Fruit fly (Drosophila melanogaster) whole organism, embryonic: Measurements from ENCODE around the gene CG8289.

Source experiments
- Bdp1 ChIP-seq: fragments of 200-800 bp; sonication (Bioruptor generic); optimal IDR thresholded peaks from 3 replicates; lab custom pipeline; 2016; ENCODE audit warnings: missing biosample characterization, missing genetic modification characterization
- CG10267 ChIP-seq: fragments of 200-800 bp; sonication (Bioruptor generic); optimal IDR thresholded peaks from 2 replicates; lab custom pipeline; 2018; ENCODE audit warnings: missing biosample characterization, mild to moderate bottlenecking, missing genetic modification characterization, moderate library complexity
- CG10366 ChIP-seq: fragments of 200-800 bp; sonication (Bioruptor generic); IDR thresholded peaks from 2 replicates; pipeline ENCODE4 v1.3.6; 2022; ENCODE audit warnings: missing biosample characterization, missing genetic modification characterization
- CG11093 ChIP-seq: fragments of 200-800 bp; sonication (Bioruptor generic); IDR thresholded peaks from 3 replicates; pipeline ENCODE4 v1.3.6; 2022; ENCODE audit warnings: missing biosample characterization, missing genetic modification characterization
- CG11398 ChIP-seq: fragments of 200-800 bp; sonication (Bioruptor generic); optimal IDR thresholded peaks from 2 replicates; lab custom pipeline; 2016; ENCODE audit warnings: missing biosample characterization, missing genetic modification characterization
- CG11504 ChIP-seq: fragments of 200-800 bp; sonication (Bioruptor generic); optimal IDR thresholded peaks from 3 replicates; lab custom pipeline; 2019; ENCODE audit warnings: missing biosample characterization, mild to moderate bottlenecking, missing genetic modification characterization, moderate library complexity
- CG12744 ChIP-seq: fragments of 200-800 bp; sonication (Bioruptor generic); optimal IDR thresholded peaks from 2 replicates; lab custom pipeline; 2016; ENCODE audit warnings: missing biosample characterization, missing genetic modification characterization
- CG15514 ChIP-seq: fragments of 200-800 bp; sonication (Bioruptor generic); optimal IDR thresholded peaks from 3 replicates; lab custom pipeline; 2017; ENCODE audit warnings: missing biosample characterization, missing genetic modification characterization, mild to moderate bottlenecking, moderate library complexity, missing genetic modification reagents
- CG2202 ChIP-seq: fragments of 200-800 bp; sonication (Bioruptor generic); optimal IDR thresholded peaks from 2 replicates; lab custom pipeline; 2018; ENCODE audit warnings: missing biosample characterization, mild to moderate bottlenecking, missing genetic modification characterization
- CG32532 ChIP-seq: fragments of 200-800 bp; sonication (Bioruptor generic); IDR thresholded peaks from 2 replicates; pipeline ENCODE4 v1.3.6; 2022; ENCODE audit warnings: missing biosample characterization, missing genetic modification characterization
- CG6254 ChIP-seq: fragments of 200-800 bp; sonication (Bioruptor generic); optimal IDR thresholded peaks from 3 replicates; lab custom pipeline; 2017; ENCODE audit warnings: mild to moderate bottlenecking, missing biosample characterization, missing genetic modification reagents, missing genetic modification characterization
- CG6654 ChIP-seq: fragments of 200-800 bp; sonication (Bioruptor generic); optimal IDR thresholded peaks from 2 replicates; lab custom pipeline; 2017; ENCODE audit warnings: missing biosample characterization, mild to moderate bottlenecking, missing genetic modification characterization
- CG6683 ChIP-seq: fragments of 200-800 bp; sonication (Bioruptor generic); optimal IDR thresholded peaks from 2 replicates; lab custom pipeline; 2017; ENCODE audit warnings: missing biosample characterization, mild to moderate bottlenecking, missing genetic modification characterization, missing genetic modification reagents
- CG7271 ChIP-seq: fragments of 200-800 bp; sonication (Bioruptor generic); optimal IDR thresholded peaks from 2 replicates; lab custom pipeline; 2018; ENCODE audit warnings: missing biosample characterization, mild to moderate bottlenecking, missing genetic modification characterization, moderate library complexity
- CoRest ChIP-seq: fragments of 200-800 bp; sonication (Bioruptor generic); optimal IDR thresholded peaks from 3 replicates; lab custom pipeline; 2018; ENCODE audit warnings: missing biosample characterization, mild to moderate bottlenecking, missing genetic modification characterization, moderate library complexity
- Dip3 ChIP-seq: fragments of 200-800 bp; sonication (Bioruptor generic); optimal IDR thresholded peaks from 3 replicates; lab custom pipeline; 2016; ENCODE audit warnings: missing biosample characterization, missing genetic modification characterization
- Doc2 ChIP-seq: fragments of 200-800 bp; sonication (Bioruptor generic); IDR thresholded peaks from 2 replicates; pipeline ENCODE4 v1.3.6; 2022; ENCODE audit warnings: missing biosample characterization, missing genetic modification characterization
- Ets97D ChIP-seq: fragments of 200-800 bp; sonication (Bioruptor generic); optimal IDR thresholded peaks from 3 replicates; lab custom pipeline; 2016; ENCODE audit warnings: missing biosample characterization, missing genetic modification characterization
- Fer2 ChIP-seq: fragments of 200-800 bp; sonication (Bioruptor generic); optimal IDR thresholded peaks from 2 replicates; lab custom pipeline; 2018; ENCODE audit warnings: missing biosample characterization, mild to moderate bottlenecking, missing genetic modification characterization, moderate library complexity
- Fer3 ChIP-seq: fragments of 200-800 bp; sonication (Bioruptor generic); optimal IDR thresholded peaks from 2 replicates; lab custom pipeline; 2018; ENCODE audit warnings: missing biosample characterization, mild to moderate bottlenecking, missing genetic modification characterization, moderate library complexity
- Gsc ChIP-seq: fragments of 200-800 bp; sonication (Bioruptor generic); IDR thresholded peaks from 2 replicates; pipeline ENCODE4 v1.3.6; 2022; ENCODE audit warnings: missing biosample characterization, missing genetic modification characterization
- Gug ChIP-seq: fragments of 200-800 bp; sonication (Bioruptor generic); IDR thresholded peaks from 4 replicates; pipeline ENCODE4 v1.3.6; 2022; ENCODE audit warnings: missing biosample characterization, missing genetic modification characterization
- Hmr ChIP-seq: fragments of 200-800 bp; sonication (Bioruptor generic); optimal IDR thresholded peaks from 3 replicates; lab custom pipeline; 2017; ENCODE audit warnings: mild to moderate bottlenecking, missing biosample characterization, missing genetic modification reagents, missing genetic modification characterization
- Hr51 ChIP-seq, 2 experiments: fragments of 200-800 bp; sonication (Bioruptor generic); optimal IDR thresholded peaks; 2 replicates in 1 of 2; 3 replicates in 1 of 2; lab custom pipeline; 2016 to 2018; ENCODE audit warnings: missing biosample characterization in 2 of 2, missing genetic modification characterization in 2 of 2, mild to moderate bottlenecking in 1 of 2, moderate library complexity in 1 of 2
- Kr ChIP-seq: fragments of 200-800 bp; sonication (Bioruptor generic); optimal IDR thresholded peaks from 2 replicates; lab custom pipeline; 2017; ENCODE audit warnings: missing biosample characterization, mild to moderate bottlenecking, missing genetic modification characterization
- Lim3 ChIP-seq: fragments of 200-800 bp; sonication (Bioruptor generic); IDR thresholded peaks from 2 replicates; pipeline ENCODE4 v1.3.6; 2022; ENCODE audit warnings: missing biosample characterization, missing genetic modification characterization
- MBD-R2 ChIP-seq: fragments of 200-800 bp; sonication (Bioruptor generic); IDR thresholded peaks from 2 replicates; pipeline ENCODE4 v1.3.6; 2022; ENCODE audit warnings: missing biosample characterization, missing genetic modification characterization
- NC2α ChIP-seq: fragments of 200-800 bp; sonication (Bioruptor generic); optimal IDR thresholded peaks from 2 replicates; lab custom pipeline; 2016; ENCODE audit warnings: missing biosample characterization, missing genetic modification characterization
- Opbp ChIP-seq: fragments of 200-800 bp; sonication (Bioruptor generic); IDR thresholded peaks from 3 replicates; pipeline ENCODE4 v1.3.6; 2022; ENCODE audit warnings: missing biosample characterization, missing genetic modification characterization; ENCODE audit not compliant: partially characterized antibody
- Ptx1 ChIP-seq: fragments of 200-800 bp; sonication (Bioruptor generic); IDR thresholded peaks from 2 replicates; pipeline ENCODE4 v1.3.6; 2022; ENCODE audit warnings: missing biosample characterization, missing genetic modification characterization
- Trl ChIP-seq, 3 experiments: fragments of >200 bp in 2 of 3; fragments of 200-800 bp in 1 of 3; sonication (Bioruptor generic) in 1 of 3; optimal IDR thresholded peaks; 2 replicates in 1 of 3; 3 replicates in 2 of 3; lab custom pipeline; 2016 to 2017; ENCODE audit warnings: missing biosample characterization in 1 of 3, missing genetic modification characterization in 1 of 3
- bsh ChIP-seq, 2 experiments: fragments of 200-800 bp; sonication (Bioruptor generic); optimal IDR thresholded peaks; 2 replicates each; lab custom pipeline; 2017 to 2018; ENCODE audit warnings: mild to moderate bottlenecking in 2 of 2, missing biosample characterization in 2 of 2, missing genetic modification characterization in 2 of 2, moderate library complexity in 1 of 2
- cad ChIP-seq: fragments of >200 bp; optimal IDR thresholded peaks from 2 replicates; lab custom pipeline; 2017; ENCODE audit warnings: missing biosample characterization, missing genetic modification characterization
- corto ChIP-seq: fragments of 200-800 bp; sonication (Bioruptor generic); optimal IDR thresholded peaks from 2 replicates; lab custom pipeline; 2016; ENCODE audit warnings: missing biosample characterization, mild to moderate bottlenecking, missing genetic modification characterization, moderate library complexity
- da ChIP-seq: fragments of 200-800 bp; sonication (Bioruptor generic); optimal IDR thresholded peaks from 2 replicates; lab custom pipeline; 2016; ENCODE audit warnings: missing biosample characterization, missing genetic modification characterization
- eyg ChIP-seq: fragments of 200-800 bp; sonication (Bioruptor generic); optimal IDR thresholded peaks from 3 replicates; lab custom pipeline; 2016; ENCODE audit warnings: missing biosample characterization, missing genetic modification characterization
- fd64A ChIP-seq: fragments of 200-800 bp; sonication (Bioruptor generic); optimal IDR thresholded peaks from 3 replicates; lab custom pipeline; 2018; ENCODE audit warnings: missing biosample characterization, mild to moderate bottlenecking, missing genetic modification characterization
- gsb ChIP-seq: fragments of 200-800 bp; sonication (Bioruptor generic); IDR thresholded peaks from 2 replicates; pipeline ENCODE4 v1.3.6; 2022; ENCODE audit warnings: missing biosample characterization, missing genetic modification characterization
- gt ChIP-seq: fragments of 200-800 bp; sonication (Bioruptor generic); IDR thresholded peaks from 2 replicates; pipeline ENCODE4 v1.3.6; 2022; ENCODE audit warnings: missing biosample characterization, missing genetic modification characterization
- lov ChIP-seq, 2 experiments: fragments of 200-800 bp in 1 of 2; fragments of >200 bp in 1 of 2; sonication (Bioruptor generic) in 1 of 2; IDR thresholded peaks in 1 of 2; optimal IDR thresholded peaks in 1 of 2; 2 replicates in 1 of 2; 3 replicates in 1 of 2; pipeline versions ENCODE4 v1.3.6 to Lab custom; 2017 to 2022; ENCODE audit warnings: missing biosample characterization in 1 of 2, missing genetic modification characterization in 1 of 2
- mam ChIP-seq: fragments of 200-800 bp; sonication (Bioruptor generic); optimal IDR thresholded peaks from 3 replicates; lab custom pipeline; 2016; ENCODE audit warnings: missing biosample characterization, missing genetic modification characterization
- odd ChIP-seq: fragments of 200-800 bp; sonication (Bioruptor generic); optimal IDR thresholded peaks from 2 replicates; lab custom pipeline; 2017; ENCODE audit warnings: missing biosample characterization, mild to moderate bottlenecking, missing genetic modification characterization
- onecut ChIP-seq: fragments of 200-800 bp; sonication (Bioruptor generic); IDR thresholded peaks from 2 replicates; pipeline ENCODE4 v1.3.6; 2022; ENCODE audit warnings: missing biosample characterization, missing genetic modification characterization
- pfk ChIP-seq: fragments of 200-800 bp; sonication (Bioruptor generic); optimal IDR thresholded peaks from 2 replicates; lab custom pipeline; 2018; ENCODE audit warnings: missing biosample characterization, mild to moderate bottlenecking, missing genetic modification characterization, moderate library complexity
- pho ChIP-seq: fragments of 200-800 bp; sonication (Bioruptor generic); optimal IDR thresholded peaks from 2 replicates; lab custom pipeline; 2016; ENCODE audit warnings: missing biosample characterization, missing genetic modification characterization
- salm ChIP-seq: fragments of 200-800 bp; sonication (Bioruptor generic); optimal IDR thresholded peaks from 2 replicates; lab custom pipeline; 2018; ENCODE audit warnings: missing biosample characterization, mild to moderate bottlenecking, missing genetic modification characterization
- sna ChIP-seq: fragments of 200-800 bp; sonication (Bioruptor generic); IDR thresholded peaks from 2 replicates; pipeline ENCODE4 v1.3.6; 2022; ENCODE audit warnings: missing biosample characterization, missing genetic modification characterization; ENCODE audit not compliant: partially characterized antibody
- sob ChIP-seq: fragments of 200-800 bp; sonication (Bioruptor generic); IDR thresholded peaks from 2 replicates; pipeline ENCODE4 v1.3.6; 2022; ENCODE audit warnings: missing biosample characterization, missing genetic modification characterization
- vnd ChIP-seq: fragments of 200-800 bp; sonication (Bioruptor generic); IDR thresholded peaks from 3 replicates; pipeline ENCODE4 v1.3.6; 2022; ENCODE audit warnings: missing biosample characterization, missing genetic modification characterization; ENCODE audit not compliant: partially characterized antibody

Gene CG8289

DNA sequence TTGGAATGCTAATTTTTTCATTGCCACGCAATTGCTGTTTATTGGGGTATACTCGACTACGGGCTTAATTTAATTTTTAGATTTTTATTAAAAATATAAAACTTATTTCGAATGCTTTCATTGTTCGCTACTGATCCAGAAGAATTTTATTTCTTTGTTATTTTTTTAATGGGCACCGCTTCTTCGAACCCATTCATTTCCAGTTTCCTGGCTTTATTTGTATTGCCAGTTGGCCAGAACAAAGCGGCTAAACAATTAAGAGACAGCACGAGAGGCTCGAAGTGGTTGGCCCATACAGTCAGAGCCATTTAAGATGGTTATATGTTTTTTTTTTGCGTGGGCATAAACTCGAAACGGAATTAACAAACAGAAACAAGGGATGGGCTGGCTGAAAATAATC, 40.0 kb downstream of the CG8289 start (continued):
- TF ChIP-seq CG7271 (tag; lab: Kevin White, UChicago) = no peak
- TF ChIP-seq CG10267 (tag; lab: Kevin White, UChicago) = peak; percentile 65
- TF ChIP-seq lov (optimal IDR thresholded peaks at IDR 0.05; lab: Kevin White, UChicago) = no peak
- no peak for TF ChIP-seq lov (GFP tag; IDR thresholded peaks at IDR 0.05; lab: Robert Waterston, UW)
- no peak for TF ChIP-seq NC2α (GFP tag; lab: Kevin White, UChicago)
- no peak for TF ChIP-seq cad (GFP tag; lab: Kevin White, UChicago)
- TF ChIP-seq Fer3 (tag; lab: Kevin White, UChicago) = peak; percentile 83
- peak; percentile 58; the same call in 1 of the 2 replicates for TF ChIP-seq MBD-R2 (GFP tag; lab: Robert Waterston, UW)
- TF ChIP-seq CG32532 = peak; percentile 90
- peak; percentile 41 for TF ChIP-seq CG6654 (GFP tag; lab: Kevin White, UChicago)
- TF ChIP-seq Kr = no peak
- TF ChIP-seq sna (GFP tag; lab: Robert Waterston, UW) = no peak
- peak; percentile 88 for TF ChIP-seq sob (GFP tag; lab: Robert Waterston, UW)
- TF ChIP-seq CG6254 (GFP tag; lab: Kevin White, UChicago) = no peak
- TF ChIP-seq odd (GFP tag; lab: Kevin White, UChicago) = peak; percentile 41
- peak; percentile 51 for TF ChIP-seq pho
- TF ChIP-seq CG15514 (GFP tag; lab: Kevin White, UChicago) = peak; percentile 69
- peak in 1 of 2 experiments; percentile 67 for TF ChIP-seq bsh (GFP tag; optimal IDR thresholded peaks at IDR 0.05; lab: Kevin White, UChicago)
- peak; percentile 84 for TF ChIP-seq Ptx1
- TF ChIP-seq CG10366 = peak; percentile 80
- peak; percentile 57; the same call in 2 of the 3 replicates for TF ChIP-seq CG11093 (GFP tag; lab: Robert Waterston, UW)
- TF ChIP-seq mam (GFP tag; lab: Kevin White, UChicago) = peak; percentile 54
- no peak for TF ChIP-seq CG11398 (GFP tag; lab: Kevin White, UChicago)
- no peak for TF ChIP-seq corto (GFP tag; lab: Kevin White, UChicago)
- TF ChIP-seq fd64A = no peak
- TF ChIP-seq Lim3 (GFP tag; lab: Robert Waterston, UW) = peak; percentile 45; the same call in 1 of the 2 replicates
- TF ChIP-seq da (GFP tag; lab: Kevin White, UChicago) = no peak
- TF ChIP-seq salm = peak; percentile 18
- TF ChIP-seq Doc2 (GFP tag; lab: Robert Waterston, UW) = no peak; the same call in 1 of the 2 replicates
- TF ChIP-seq eyg (GFP tag; lab: Kevin White, UChicago) = no peak
- peak; percentile 84 for TF ChIP-seq CG11504 (tag; lab: Kevin White, UChicago)
- TF ChIP-seq gt (GFP tag; lab: Robert Waterston, UW) = no peak
- TF ChIP-seq CG2202 (tag; lab: Kevin White, UChicago) = no peak
- peak; percentile 77 for TF ChIP-seq gsb
- TF ChIP-seq CG6683 (GFP tag; lab: Kevin White, UChicago) = peak; percentile 62
- peak; percentile 73 for TF ChIP-seq Dip3
- TF ChIP-seq Trl (optimal IDR thresholded peaks at IDR 0.05; lab: Kevin White, UChicago) = no peak
- TF ChIP-seq Trl (GFP tag; optimal IDR thresholded peaks at IDR 0.05; lab: Kevin White, UChicago) = peak; percentile 41
- TF ChIP-seq Hr51 (GFP tag; optimal IDR thresholded peaks at IDR 0.05; lab: Kevin White, UChicago) = peak; percentile 54 to 61
- no peak for TF ChIP-seq vnd (GFP tag; lab: Robert Waterston, UW)
- peak; percentile 77 for TF ChIP-seq CoRest (tag; lab: Kevin White, UChicago)
- peak; percentile 13 for TF ChIP-seq Ets97D (GFP tag; lab: Kevin White, UChicago)
- peak; percentile 52 for TF ChIP-seq Fer2 (tag; lab: Kevin White, UChicago)
- TF ChIP-seq onecut (GFP tag; lab: Robert Waterston, UW) = peak; percentile 29
- TF ChIP-seq Hmr (GFP tag; lab: Kevin White, UChicago) = peak; percentile 81
- TF ChIP-seq Gug (GFP tag; lab: Robert Waterston, UW) = peak; percentile 73; the same call in 3 of the 4 replicates
- TF ChIP-seq CG12744 (GFP tag; lab: Kevin White, UChicago) = peak; percentile 55
- TF ChIP-seq Gsc (GFP tag; lab: Robert Waterston, UW) = peak; percentile 47; the same call in 1 of the 2 replicates
- TF ChIP-seq Bdp1 (GFP tag; lab: Kevin White, UChicago) = no peak
- TF ChIP-seq pfk (GFP tag; lab: Kevin White, UChicago) = no peak
- TF ChIP-seq Opbp = no peak
